Worm (Caenorhabditis elegans): ENCODE results near the gene sma-1.

sma-1 gene

ce11 chrV:11899149-11899548, at the start of gene sma-1:
TSS of gene sma-1 (plus strand) at chrV:11899449.
- TF ChIP-seq cog-1 (tag; optimal IDR thresholded peaks at IDR 0.05), result no peak
- no peak for TF ChIP-seq med-1 (GFP tag; optimal IDR thresholded peaks at IDR 0.05; ENCODE audit: insufficient read depth)
- TF ChIP-seq ref-1 (GFP tag; conservative IDR thresholded peaks at IDR 0.05), result no peak
- TF ChIP-seq ztf-23 (GFP tag; IDR thresholded peaks at IDR 0.05), result no peak
- TF ChIP-seq tab-1 (GFP tag; IDR thresholded peaks at IDR 0.05), result no peak
- no peak for TF ChIP-seq ztf-29 (GFP tag; IDR thresholded peaks at IDR 0.05)
- no peak for TF ChIP-seq T22C8.4 (GFP tag; IDR thresholded peaks at IDR 0.05)
- TF ChIP-seq flt-1 (GFP tag; IDR thresholded peaks at IDR 0.05), result no peak
- no peak for TF ChIP-seq klf-2 (GFP tag; conservative IDR thresholded peaks at IDR 0.05)

ce11 chrV:11852305-11852704, 46.9 kb upstream of the sma-1 start:
- no peak for TF ChIP-seq med-1 (GFP tag; optimal IDR thresholded peaks at IDR 0.05; ENCODE audit: insufficient read depth)
- no peak for TF ChIP-seq ztf-29 (GFP tag; IDR thresholded peaks at IDR 0.05)
- TF ChIP-seq T22C8.4 (GFP tag; IDR thresholded peaks at IDR 0.05), result no peak
- TF ChIP-seq klf-2 (GFP tag; conservative IDR thresholded peaks at IDR 0.05), result no peak
- TF ChIP-seq tab-1 (GFP tag; IDR thresholded peaks at IDR 0.05), result no peak
- no peak for TF ChIP-seq cog-1 (tag; optimal IDR thresholded peaks at IDR 0.05)
- no peak for TF ChIP-seq ztf-23 (GFP tag; IDR thresholded peaks at IDR 0.05)
- TF ChIP-seq flt-1 (GFP tag; IDR thresholded peaks at IDR 0.05), result no peak
- TF ChIP-seq ref-1 (GFP tag; conservative IDR thresholded peaks at IDR 0.05), result no peak

ce11 chrV:11853723-11854122, 45.5 kb upstream of the sma-1 start:
- TF ChIP-seq flt-1 (GFP tag; IDR thresholded peaks at IDR 0.05) (no peak), ztf-23 (GFP tag; IDR thresholded peaks at IDR 0.05) (no peak), ref-1 (GFP tag; conservative IDR thresholded peaks at IDR 0.05) (no peak), med-1 (GFP tag; optimal IDR thresholded peaks at IDR 0.05; ENCODE audit: insufficient read depth) (no peak)

ce11 chrV:11854905-11855304, 44.3 kb upstream of the sma-1 start:
- TF ChIP-seq T22C8.4 (GFP tag; IDR thresholded peaks at IDR 0.05) (no peak), ztf-29 (GFP tag; IDR thresholded peaks at IDR 0.05) (no peak), ztf-23 (GFP tag; IDR thresholded peaks at IDR 0.05) (no peak), cog-1 (tag; optimal IDR thresholded peaks at IDR 0.05) (no peak), klf-2 (GFP tag; conservative IDR thresholded peaks at IDR 0.05) (no peak), tab-1 (GFP tag; IDR thresholded peaks at IDR 0.05) (no peak), flt-1 (GFP tag; IDR thresholded peaks at IDR 0.05) (no peak), med-1 (GFP tag; optimal IDR thresholded peaks at IDR 0.05; ENCODE audit: insufficient read depth) (no peak), ref-1 (GFP tag; conservative IDR thresholded peaks at IDR 0.05) (no peak)

- no peak for TF ChIP-seq ztf-23 (GFP tag; IDR thresholded peaks at IDR 0.05)
- TF ChIP-seq flt-1 (GFP tag; IDR thresholded peaks at IDR 0.05), result no peak
- no peak for TF ChIP-seq tab-1 (GFP tag; IDR thresholded peaks at IDR 0.05)
- TF ChIP-seq ref-1 (GFP tag; conservative IDR thresholded peaks at IDR 0.05), result no peak
- no peak for TF ChIP-seq T22C8.4 (GFP tag; IDR thresholded peaks at IDR 0.05)
- no peak for TF ChIP-seq med-1 (GFP tag; optimal IDR thresholded peaks at IDR 0.05; ENCODE audit: insufficient read depth)
- no peak for TF ChIP-seq klf-2 (GFP tag; conservative IDR thresholded peaks at IDR 0.05)
- TF ChIP-seq ztf-29 (GFP tag; IDR thresholded peaks at IDR 0.05), result no peak
- TF ChIP-seq cog-1 (tag; optimal IDR thresholded peaks at IDR 0.05), result no peak
These were observed 43.2 kb upstream of the sma-1 start for ce11 chrV:11856022-11856421.

ce11 chrV:11857756-11858155, 41.5 kb upstream of the sma-1 start:
- no peak for TF ChIP-seq T22C8.4 (GFP tag; IDR thresholded peaks at IDR 0.05)
- TF ChIP-seq cog-1 (tag; optimal IDR thresholded peaks at IDR 0.05), result no peak

- TF ChIP-seq flt-1 (GFP tag; IDR thresholded peaks at IDR 0.05) (no peak), T22C8.4 (GFP tag; IDR thresholded peaks at IDR 0.05) (no peak), med-1 (GFP tag; optimal IDR thresholded peaks at IDR 0.05; ENCODE audit: insufficient read depth) (no peak)
These were observed 41.0 kb upstream of the sma-1 start for ce11 chrV:11858299-11858698.

ce11 chrV:11859082-11859858, 40.0 kb upstream of the sma-1 start:
- no peak for TF ChIP-seq cog-1 (tag; optimal IDR thresholded peaks at IDR 0.05)
- TF ChIP-seq med-1 (GFP tag; optimal IDR thresholded peaks at IDR 0.05; ENCODE audit: insufficient read depth), result no peak
- no peak for TF ChIP-seq ref-1 (GFP tag; conservative IDR thresholded peaks at IDR 0.05)
- TF ChIP-seq T22C8.4 (GFP tag; IDR thresholded peaks at IDR 0.05), result no peak
- no peak for TF ChIP-seq klf-2 (GFP tag; conservative IDR thresholded peaks at IDR 0.05)
- TF ChIP-seq ztf-23 (GFP tag; IDR thresholded peaks at IDR 0.05), result no peak
- TF ChIP-seq flt-1 (GFP tag; IDR thresholded peaks at IDR 0.05), result no peak
- TF ChIP-seq tab-1 (GFP tag; IDR thresholded peaks at IDR 0.05), result no peak
- no peak for TF ChIP-seq ztf-29 (GFP tag; IDR thresholded peaks at IDR 0.05)

ce11 chrV:11860375-11860774, 38.9 kb upstream of the sma-1 start, which contains the start of gene R13H4.5:
TSS of gene R13H4.5 (plus strand) at chrV:11860675.
- TF ChIP-seq ref-1 (GFP tag; conservative IDR thresholded peaks at IDR 0.05) (no peak), ztf-23 (GFP tag; IDR thresholded peaks at IDR 0.05) (no peak), cog-1 (tag; optimal IDR thresholded peaks at IDR 0.05) (no peak), ztf-29 (GFP tag; IDR thresholded peaks at IDR 0.05) (no peak), flt-1 (GFP tag; IDR thresholded peaks at IDR 0.05) (no peak), med-1 (GFP tag; optimal IDR thresholded peaks at IDR 0.05; ENCODE audit: insufficient read depth) (no peak), klf-2 (GFP tag; conservative IDR thresholded peaks at IDR 0.05) (no peak), T22C8.4 (GFP tag; IDR thresholded peaks at IDR 0.05) (no peak), tab-1 (GFP tag; IDR thresholded peaks at IDR 0.05) (no peak)

ce11 chrV:11861880-11862544, 37.2 kb upstream of the sma-1 start:
- TF ChIP-seq tab-1 (GFP tag; IDR thresholded peaks at IDR 0.05) (no peak), ztf-23 (GFP tag; IDR thresholded peaks at IDR 0.05) (no peak), ztf-29 (GFP tag; IDR thresholded peaks at IDR 0.05) (no peak), T22C8.4 (GFP tag; IDR thresholded peaks at IDR 0.05) (no peak), med-1 (GFP tag; optimal IDR thresholded peaks at IDR 0.05; ENCODE audit: insufficient read depth) (no peak)
